Comparison of ENCODE assay signal across 3 worm cellular contexts in the genomic region with DNA sequence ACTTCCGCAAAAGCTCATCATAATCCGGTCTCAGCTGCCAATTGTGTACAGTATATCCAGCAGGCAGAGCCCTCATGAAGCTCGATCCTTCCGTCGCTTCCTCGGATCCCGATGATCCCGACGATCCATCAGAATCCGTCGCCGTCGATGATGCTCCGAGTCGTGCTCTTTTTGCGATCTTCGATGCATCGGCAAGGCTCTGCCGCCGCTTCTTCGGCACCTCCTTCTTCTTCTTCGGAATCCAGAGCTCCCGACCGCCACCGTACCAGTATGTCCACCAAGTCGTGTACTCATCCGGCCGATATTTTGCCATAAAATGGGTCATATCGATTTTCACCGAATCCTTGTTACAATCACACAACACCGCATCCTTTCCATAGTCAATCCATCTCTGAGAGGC.
TF ChIP-seq lines count a peak whose summit lies in the region.

No protein-coding gene starts in this region.

TF ChIP-seq in whole organism, L4 larva, 104 proteins besides CTCF, POLR2A, EP300 and RAD21:
- peak; percentile 37; the same call in 1 of the 2 replicates for TF ChIP-seq nhr-42 (GFP tag; IDR thresholded peaks at IDR 0.05; lab: Robert Waterston, UW)
- TF ChIP-seq set-16 (GFP tag; IDR thresholded peaks at IDR 0.05; lab: Robert Waterston, UW): peak; percentile 86
- TF ChIP-seq jun-1 (tag; optimal IDR thresholded peaks at IDR 0.05; lab: Kevin White, UChicago): no peak

TF ChIP-seq in whole organism, late embryonic, 69 proteins besides CTCF, POLR2A, EP300 and RAD21:
- TF ChIP-seq elt-4 (tag; optimal IDR thresholded peaks at IDR 0.05; lab: Kevin White, UChicago) (peak; percentile 83), fkh-10 (GFP tag; optimal IDR thresholded peaks at IDR 0.05; lab: Kevin White, UChicago) (no peak), unc-55 (GFP tag; optimal IDR thresholded peaks at IDR 0.05; lab: Kevin White, UChicago) (no peak), ets-4 (tag; optimal IDR thresholded peaks at IDR 0.05; lab: Kevin White, UChicago) (no peak), C38D4.7 (GFP tag; optimal IDR thresholded peaks at IDR 0.05; lab: Kevin White, UChicago) (no peak)

TF ChIP-seq in whole organism, young adult, 124 proteins besides CTCF, POLR2A, EP300 and RAD21:
- TF ChIP-seq egrh-3 (GFP tag; IDR thresholded peaks at IDR 0.05; lab: Robert Waterston, UW) (peak; percentile 52; the same call in 1 of the 2 replicates), hmg-20 (GFP tag; IDR thresholded peaks at IDR 0.05; lab: Robert Waterston, UW) (no peak), zfh-2 (GFP tag; conservative IDR thresholded peaks at IDR 0.05; lab: Robert Waterston, UW) (peak; percentile 78)
